Fruit fly (Drosophila melanogaster) whole organism, embryonic: ENCODE data around the gene Src64B.

Experiments
- Abd-B ChIP-seq: fragments of 200-800 bp; sonication (Bioruptor generic); optimal IDR thresholded peaks from 2 replicates; lab custom pipeline; 2018; ENCODE audit warnings: missing biosample characterization, mild to moderate bottlenecking, missing genetic modification characterization, moderate library complexity
- BEAF-32 ChIP-seq: fragments of 200-800 bp; sonication (Bioruptor generic); optimal IDR thresholded peaks from 3 replicates; lab custom pipeline; 2017; ENCODE audit warnings: missing biosample characterization, missing genetic modification characterization, mild to moderate bottlenecking, moderate library complexity, missing genetic modification reagents
- CG10979 ChIP-seq: fragments of 200-800 bp; sonication (Bioruptor generic); optimal IDR thresholded peaks from 2 replicates; lab custom pipeline; 2018; ENCODE audit warnings: missing biosample characterization, mild to moderate bottlenecking, missing genetic modification characterization, moderate library complexity
- CG17829 ChIP-seq: fragments of 200-800 bp; optimal IDR thresholded peaks from 2 replicates; lab custom pipeline; 2019; ENCODE audit warnings: missing biosample characterization, mild to moderate bottlenecking, missing genetic modification characterization, moderate library complexity
- CG18262 ChIP-seq: fragments of 200-800 bp; optimal IDR thresholded peaks from 3 replicates; lab custom pipeline; 2019; ENCODE audit warnings: missing biosample characterization, mild to moderate bottlenecking, missing genetic modification characterization, moderate library complexity
- CG5953 ChIP-seq: fragments of 200-800 bp; sonication (Bioruptor generic); IDR thresholded peaks from 2 replicates; pipeline ENCODE4 v1.3.6; 2022; ENCODE audit warnings: missing biosample characterization, missing genetic modification characterization
- CTCF ChIP-seq: fragments of 200-800 bp; sonication (Bioruptor generic); optimal IDR thresholded peaks from 2 replicates; lab custom pipeline; 2017; ENCODE audit warnings: missing biosample characterization, mild to moderate bottlenecking, missing genetic modification characterization, moderate library complexity
- Jarid2 ChIP-seq: fragments of 200-800 bp; sonication (Bioruptor generic); optimal IDR thresholded peaks from 3 replicates; lab custom pipeline; 2017; ENCODE audit warnings: mild to moderate bottlenecking, missing biosample characterization, missing genetic modification reagents, missing genetic modification characterization
- aop ChIP-seq: fragments of 200-800 bp; sonication (Bioruptor generic); IDR thresholded peaks from 2 replicates; pipeline ENCODE4 v1.3.6; 2022; ENCODE audit warnings: missing biosample characterization, missing genetic modification characterization
- dm ChIP-seq: fragments of 200-800 bp; sonication (Bioruptor generic); optimal IDR thresholded peaks from 3 replicates; lab custom pipeline; 2016; ENCODE audit warnings: missing biosample characterization, missing genetic modification characterization
- inv ChIP-seq: fragments of 200-800 bp; sonication (Bioruptor generic); IDR thresholded peaks from 2 replicates; pipeline ENCODE4 v1.3.6; 2022; ENCODE audit warnings: missing biosample characterization, missing genetic modification characterization; ENCODE audit not compliant: partially characterized antibody
- scrt ChIP-seq: fragments of 200-800 bp; sonication (Bioruptor generic); optimal IDR thresholded peaks from 2 replicates; lab custom pipeline; 2018; ENCODE audit warnings: missing biosample characterization, mild to moderate bottlenecking, missing genetic modification characterization, moderate library complexity
- tio ChIP-seq: fragments of 200-800 bp; sonication (Bioruptor generic); optimal IDR thresholded peaks from 2 replicates; lab custom pipeline; 2017; ENCODE audit warnings: missing biosample characterization, missing genetic modification characterization, inconsistent platforms

DNA sequence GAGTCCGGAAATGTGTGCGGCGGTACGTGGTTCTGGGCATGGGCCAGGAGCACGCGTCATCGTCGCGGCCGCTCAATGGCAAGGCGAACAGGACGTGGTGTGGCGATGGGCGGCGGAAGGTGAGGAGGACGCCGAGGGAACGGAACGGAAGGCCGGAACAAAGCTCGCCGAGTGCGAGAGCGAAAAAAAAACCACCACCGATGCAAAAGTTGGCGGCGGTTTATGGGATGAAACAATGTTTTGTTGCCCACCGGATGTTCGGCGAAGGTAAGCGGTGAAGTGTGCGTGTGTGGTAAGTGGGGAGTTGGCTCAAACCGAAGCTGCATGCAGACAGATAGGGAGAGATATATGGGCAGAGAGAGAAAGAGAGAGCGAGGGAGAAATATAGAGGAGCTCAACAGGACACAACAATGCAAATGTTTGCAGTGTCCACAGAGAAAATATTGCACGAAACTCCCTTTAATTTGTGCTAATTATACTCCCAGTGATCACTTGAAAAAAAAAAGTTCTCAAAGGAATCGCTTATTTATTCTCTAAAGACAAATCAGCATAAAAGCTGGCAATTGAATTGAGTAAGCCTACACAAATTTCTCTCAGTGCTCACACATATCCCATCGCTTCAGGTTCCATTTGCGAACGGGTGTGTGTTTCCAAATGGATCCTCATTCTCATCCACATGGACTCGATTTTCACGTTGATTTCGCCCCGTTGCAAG is 6.3 kb downstream of the Src64B start:
- no peak for TF ChIP-seq tio
- no peak for TF ChIP-seq Abd-B
- TF ChIP-seq BEAF-32, result no peak
- no peak for TF ChIP-seq CG17829 (tag; lab: Kevin White, UChicago)
- TF ChIP-seq CG10979 (tag; lab: Kevin White, UChicago), result no peak
- TF ChIP-seq CG5953, result no peak
- no peak for TF ChIP-seq Jarid2 (GFP tag; lab: Kevin White, UChicago)
- no peak for TF ChIP-seq dm
- no peak for TF ChIP-seq aop (GFP tag; lab: Robert Waterston, UW)
- no peak for TF ChIP-seq CTCF (GFP tag; lab: Kevin White, UChicago)
- no peak for TF ChIP-seq CG18262 (tag; lab: Kevin White, UChicago)
- TF ChIP-seq scrt (GFP tag; lab: Kevin White, UChicago), result no peak
- TF ChIP-seq inv (GFP tag; lab: Robert Waterston, UW), result no peak
